Worm (Caenorhabditis elegans) whole organism, early embryonic: ENCODE data around the gene Y69A2AR.28.

Source experiments
- B0310.2 ChIP-seq: sonication (generic microtip); optimal IDR thresholded peaks from 2 replicates; lab custom pipeline; 2016; ENCODE audit warnings: mild to moderate bottlenecking, missing genetic modification characterization, missing compliant biosample characterization
- ama-1 ChIP-seq: fragments of 150-350 bp; optimal IDR thresholded peaks from 2 replicates; lab custom pipeline; 2014
- ceh-36 ChIP-seq: sonication (generic microtip); optimal IDR thresholded peaks from 2 replicates; lab custom pipeline; 2016; ENCODE audit warnings: missing genetic modification characterization, inconsistent platforms, missing compliant biosample characterization
- hnd-1 ChIP-seq: sonication (generic microtip); optimal IDR thresholded peaks from 2 replicates; lab custom pipeline; 2016; ENCODE audit warnings: missing genetic modification characterization, missing compliant biosample characterization
- scrt-1 ChIP-seq: fragments of 200-800 bp; sonication (Bioruptor generic); IDR thresholded peaks from 2 replicates; pipeline ENCODE4 v1.3.6; 2022; ENCODE audit warnings: missing genetic modification characterization, missing compliant biosample characterization
- tbx-11 ChIP-seq: fragments of 200-800 bp; sonication (Bioruptor generic); IDR thresholded peaks from 2 replicates; pipeline ENCODE4 v1.3.6; 2022; ENCODE audit warnings: missing genetic modification characterization, missing compliant biosample characterization
- tbx-37 ChIP-seq: fragments of 200-800 bp; sonication (Bioruptor generic); conservative IDR thresholded peaks from 2 replicates; pipeline ENCODE4 v1.3.6; 2022; ENCODE audit warnings: missing genetic modification reagents, missing genetic modification characterization, missing compliant biosample characterization
- tra-4 ChIP-seq: sonication (generic microtip); optimal IDR thresholded peaks from 2 replicates; lab custom pipeline; 2017; ENCODE audit warnings: missing genetic modification characterization, missing compliant biosample characterization

DNA sequence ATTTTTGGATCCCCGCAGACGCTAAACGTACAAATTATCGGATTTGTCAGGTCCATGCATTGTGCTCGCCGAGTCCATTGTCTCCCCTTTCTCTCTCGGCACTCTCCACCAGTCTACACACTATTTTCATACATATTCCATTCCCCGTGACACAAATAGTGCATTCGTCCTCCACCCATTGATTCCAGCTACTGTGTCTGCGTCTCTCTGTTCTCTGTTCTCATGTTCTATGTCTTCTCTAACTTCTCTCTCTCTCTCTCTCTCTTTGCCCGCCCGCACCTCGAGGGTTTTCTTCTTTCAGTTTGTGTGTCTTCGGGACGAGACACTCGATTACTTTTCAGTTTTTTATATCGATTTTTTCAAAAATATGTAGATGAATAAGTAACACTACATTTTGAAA, 13.2 kb downstream of the Y69A2AR.28 start:
- TF ChIP-seq ceh-36 (tag; lab: Kevin White, UChicago) (no peak), tra-4 (tag; lab: Kevin White, UChicago) (no peak), hnd-1 (tag; lab: Kevin White, UChicago) (no peak), tbx-11 (GFP tag; lab: Robert Waterston, UW) (no peak), ama-1 (lab: Kevin White, UChicago) (no peak), B0310.2 (tag; lab: Kevin White, UChicago) (no peak), scrt-1 (GFP tag; lab: Robert Waterston, UW) (no peak), tbx-37 (GFP tag; lab: Robert Waterston, UW) (no peak)
